Worm (Caenorhabditis elegans): ENCODE results near the gene F37B12.1.

F37B12.1 gene

ce11 chrII:9069836-9070235, 40.8 kb upstream of the F37B12.1 start:
- TF ChIP-seq lin-14 (GFP tag; optimal IDR thresholded peaks at IDR 0.05) (no peak), Y116A8C.19 (tag; optimal IDR thresholded peaks at IDR 0.05; ENCODE audit: borderline replicate concordance) (no peak), nhr-47 (tag; optimal IDR thresholded peaks at IDR 0.05) (no peak), rnt-1 (tag; optimal IDR thresholded peaks at IDR 0.05) (no peak), aha-1 (tag; optimal IDR thresholded peaks at IDR 0.05) (no peak), snpc-4 (tag; optimal IDR thresholded peaks at IDR 0.05) (no peak), sup-37 (GFP tag; optimal IDR thresholded peaks at IDR 0.05) (no peak), nhr-77 (tag; optimal IDR thresholded peaks at IDR 0.05) (no peak), tbx-2 (tag; optimal IDR thresholded peaks at IDR 0.05) (no peak), egl-27 (tag; optimal IDR thresholded peaks at IDR 0.05) (no peak), mef-2 (tag; optimal IDR thresholded peaks at IDR 0.05) (no peak), hpl-2 (GFP tag; optimal IDR thresholded peaks at IDR 0.05) (no peak), zip-4 (GFP tag; optimal IDR thresholded peaks at IDR 0.05) (no peak), nhr-20 (tag; optimal IDR thresholded peaks at IDR 0.05) (no peak), C04F5.9 (tag; optimal IDR thresholded peaks at IDR 0.05) (no peak)

ce11 chrII:9064437-9064836, 35.4 kb upstream of the F37B12.1 start:
- peak in 1 of 2 experiments; percentile 20 for TF ChIP-seq lsy-2 (tag; optimal IDR thresholded peaks at IDR 0.05)
- TF ChIP-seq hpl-2 (GFP tag; optimal IDR thresholded peaks at IDR 0.05) = no peak
- TF ChIP-seq nhr-85 (tag) = peak; percentile 91
- no peak for TF ChIP-seq lin-13 (GFP tag; optimal IDR thresholded peaks at IDR 0.05)
- peak; percentile 65 for TF ChIP-seq lin-14 (GFP tag; optimal IDR thresholded peaks at IDR 0.05)
- TF ChIP-seq zag-1 (tag; optimal IDR thresholded peaks at IDR 0.05) = no peak
- no peak for TF ChIP-seq ztf-11 (tag; optimal IDR thresholded peaks at IDR 0.05)
- TF ChIP-seq Y116A8C.19 (tag; optimal IDR thresholded peaks at IDR 0.05; ENCODE audit: borderline replicate concordance) = no peak
- TF ChIP-seq mab-9 (GFP tag; IDR thresholded peaks at IDR 0.05) = no peak
- TF ChIP-seq nhr-20 (tag; optimal IDR thresholded peaks at IDR 0.05) = peak; percentile 42
- peak in 1 of 2 experiments; percentile 7 for TF ChIP-seq mdl-1 (tag; optimal IDR thresholded peaks at IDR 0.05)
- TF ChIP-seq fos-1 (tag; optimal IDR thresholded peaks at IDR 0.05) = no peak
- peak; percentile 32 for TF ChIP-seq pag-3 (tag; optimal IDR thresholded peaks at IDR 0.05; ENCODE audit: borderline replicate concordance, insufficient read depth)
- TF ChIP-seq zip-4 (GFP tag; optimal IDR thresholded peaks at IDR 0.05) = no peak
- no peak for TF ChIP-seq swsn-7 (tag; optimal IDR thresholded peaks at IDR 0.05)
- peak; percentile 45 for TF ChIP-seq nhr-71 (tag; optimal IDR thresholded peaks at IDR 0.05)
- TF ChIP-seq F16B12.6 (tag; optimal IDR thresholded peaks at IDR 0.05) = no peak
- peak in 1 of 6 experiments; percentile 62 for TF ChIP-seq elt-3 (tag; optimal IDR thresholded peaks at IDR 0.05)
- no peak for TF ChIP-seq unc-30 (tag; optimal IDR thresholded peaks at IDR 0.05)
- TF ChIP-seq lir-3 (tag; optimal IDR thresholded peaks at IDR 0.05; ENCODE audit: poor library complexity) = no peak
- no peak for TF ChIP-seq ama-1 (optimal IDR thresholded peaks at IDR 0.05)
- TF ChIP-seq rnt-1 (tag; optimal IDR thresholded peaks at IDR 0.05) = peak; percentile 26
- TF ChIP-seq C16A3.4 (tag; optimal IDR thresholded peaks at IDR 0.05) = peak; percentile 2
- TF ChIP-seq nhr-90 (tag; optimal IDR thresholded peaks at IDR 0.05; ENCODE audit: poor library complexity) = no peak
- no peak for TF ChIP-seq lin-15B (tag; optimal IDR thresholded peaks at IDR 0.05)
- TF ChIP-seq efl-1 (optimal IDR thresholded peaks at IDR 0.05) = no peak
- peak in 1 of 2 experiments; percentile 28 for TF ChIP-seq efl-1 (GFP tag; optimal IDR thresholded peaks at IDR 0.05 in 1 of 2)
- TF ChIP-seq snu-23 (GFP tag; optimal IDR thresholded peaks at IDR 0.05) = peak; percentile 35
- TF ChIP-seq tbx-2 (tag; optimal IDR thresholded peaks at IDR 0.05) = no peak
- peak; percentile 20 for TF ChIP-seq efl-3 (GFP tag; optimal IDR thresholded peaks at IDR 0.05)
- TF ChIP-seq elt-2 (tag; optimal IDR thresholded peaks at IDR 0.05) = no peak
- no peak for TF ChIP-seq hlh-17 (GFP tag; optimal IDR thresholded peaks at IDR 0.05; ENCODE audit: borderline replicate concordance)
- peak; percentile 22 for TF ChIP-seq lin-39 (tag; optimal IDR thresholded peaks at IDR 0.05)
